Fruit fly (Drosophila melanogaster): ENCODE measurements around the gene Abcd3.

Abcd3 gene

dm6 chrX:19744003-19744488 lies 6.5 kb upstream of the Abcd3 start, which contains the start of the genes CG18809, COX6B, CG33932 and Rpp20 (continued):
- TF ChIP-seq CG5180 (GFP tag; optimal IDR thresholded peaks at IDR 0.05) (no peak), B-H1 (GFP tag; IDR thresholded peaks at IDR 0.05) (no peak), Deaf1 (tag; optimal IDR thresholded peaks at IDR 0.05) (peak; percentile 59), dysf (GFP tag; IDR thresholded peaks at IDR 0.05) (peak; percentile 69; the same call in 2 of the 3 replicates), Ravus (GFP tag; IDR thresholded peaks at IDR 0.05) (no peak), fu2 (GFP tag; optimal IDR thresholded peaks at IDR 0.05) (peak; percentile 68), Nf-YA (GFP tag; IDR thresholded peaks at IDR 0.05) (0 out of 2 replicates have a peak, but pooled peaks have one; percentile 18), CG42726 (GFP tag; IDR thresholded peaks at IDR 0.05; ENCODE audit: partially characterized antibody) (peak; percentile 99), seq (GFP tag; IDR thresholded peaks at IDR 0.05) (no peak), H15 (GFP tag; IDR thresholded peaks at IDR 0.05) (peak; percentile 37; the same call in 1 of the 3 replicates), Mrtf (GFP tag; IDR thresholded peaks at IDR 0.05) (0 out of 3 replicates have a peak, but pooled peaks have one; percentile 45), Sox100B (GFP tag; optimal IDR thresholded peaks at IDR 0.05) (no peak), Dp (GFP tag; optimal IDR thresholded peaks at IDR 0.05) (peak; percentile 52), lilli (GFP tag; optimal IDR thresholded peaks at IDR 0.05) (peak; percentile 77), sd (tag; optimal IDR thresholded peaks at IDR 0.05) (peak; percentile 73), CG4328 (GFP tag; optimal IDR thresholded peaks at IDR 0.05) (peak; percentile 32), CG43689 (GFP tag; IDR thresholded peaks at IDR 0.05) (no peak), da (GFP tag; optimal IDR thresholded peaks at IDR 0.05) (peak; percentile 60), CTCF (GFP tag; optimal IDR thresholded peaks at IDR 0.05) (peak; percentile 14), sob (GFP tag; IDR thresholded peaks at IDR 0.05) (peak; percentile 88), CG12104 (GFP tag; optimal IDR thresholded peaks at IDR 0.05) (peak; percentile 27), org-1 (GFP tag; optimal IDR thresholded peaks at IDR 0.05) (peak; percentile 59), fd3F (GFP tag; optimal IDR thresholded peaks at IDR 0.05) (no peak), zen2 (GFP tag; IDR thresholded peaks at IDR 0.05; ENCODE audit: partially characterized antibody) (peak; percentile 90), sug (tag; optimal IDR thresholded peaks at IDR 0.05) (peak; percentile 59), CG9609 (GFP tag; optimal IDR thresholded peaks at IDR 0.05) (peak; percentile 80), CG17612 (GFP tag; IDR thresholded peaks at IDR 0.05) (peak; percentile 20; the same call in 1 of the 2 replicates), CG18476 (GFP tag; optimal IDR thresholded peaks at IDR 0.05) (no peak), ERR (GFP tag; optimal IDR thresholded peaks at IDR 0.05) (peak; percentile 78), Asciz (GFP tag; optimal IDR thresholded peaks at IDR 0.05) (no peak), knrl (GFP tag; IDR thresholded peaks at IDR 0.05; ENCODE audit: partially characterized antibody) (peak; percentile 96), E2f2 (GFP tag; IDR thresholded peaks at IDR 0.05) (peak; percentile 60), HmgZ (tag; optimal IDR thresholded peaks at IDR 0.05) (peak; percentile 91), HmgD (GFP tag; optimal IDR thresholded peaks at IDR 0.05) (peak; percentile 93), CG11504 (tag; optimal IDR thresholded peaks at IDR 0.05) (no peak), CG31441 (GFP tag; IDR thresholded peaks at IDR 0.05) (no peak; the same call in 1 of the 2 replicates), CG10431 (GFP tag; optimal IDR thresholded peaks at IDR 0.05) (no peak), CG13624 (GFP tag; optimal IDR thresholded peaks at IDR 0.05) (peak; percentile 83), Hmr (GFP tag; optimal IDR thresholded peaks at IDR 0.05) (peak; percentile 85), NC2α (GFP tag; optimal IDR thresholded peaks at IDR 0.05) (peak; percentile 1), CrebB (tag; optimal IDR thresholded peaks at IDR 0.05) (peak; percentile 55), CG1647 (GFP tag; optimal IDR thresholded peaks at IDR 0.05) (peak; percentile 63), Nf-YC (tag; optimal IDR thresholded peaks at IDR 0.05) (peak; percentile 44), fd102C (GFP tag; optimal IDR thresholded peaks at IDR 0.05) (peak; percentile 8), CG31388 (GFP tag; optimal IDR thresholded peaks at IDR 0.05) (no peak), peb (GFP tag; IDR thresholded peaks at IDR 0.05) (no peak), Dip2 (GFP tag; IDR thresholded peaks at IDR 0.05) (no peak), Fer1 (GFP tag; optimal IDR thresholded peaks at IDR 0.05) (peak; percentile 75), Bteb2 (GFP tag; optimal IDR thresholded peaks at IDR 0.05) (peak; percentile 58), CG11723 (GFP tag; optimal IDR thresholded peaks at IDR 0.05) (peak; percentile 48), aop (GFP tag; IDR thresholded peaks at IDR 0.05) (peak; percentile 50; the same call in 1 of the 2 replicates)
